Worm (Caenorhabditis elegans) whole organism, early embryonic: ENCODE data around the gene C35A11.2.

ENCODE experiments used
- B0310.2 ChIP-seq: sonication (generic microtip); optimal IDR thresholded peaks from 2 replicates; lab custom pipeline; 2016; ENCODE audit warnings: mild to moderate bottlenecking, missing genetic modification characterization, missing compliant biosample characterization
- F13C5.2 ChIP-seq: sonication (generic microtip); optimal IDR thresholded peaks from 2 replicates; lab custom pipeline; 2017; ENCODE audit warnings: mild to moderate bottlenecking, missing genetic modification characterization, inconsistent platforms, missing compliant biosample characterization
- aly-1 ChIP-seq: sonication (generic microtip); optimal IDR thresholded peaks from 2 replicates; lab custom pipeline; 2016; ENCODE audit warnings: missing genetic modification characterization, missing compliant biosample characterization
- ama-1 ChIP-seq: fragments of 150-350 bp; optimal IDR thresholded peaks from 2 replicates; lab custom pipeline; 2014
- ceh-13 ChIP-seq: fragments of 200-800 bp; sonication (Bioruptor generic); optimal IDR thresholded peaks from 2 replicates; lab custom pipeline; 2018; ENCODE audit warnings: mild to moderate bottlenecking, missing genetic modification characterization, missing compliant biosample characterization
- ceh-36 ChIP-seq: sonication (generic microtip); optimal IDR thresholded peaks from 2 replicates; lab custom pipeline; 2016; ENCODE audit warnings: missing genetic modification characterization, inconsistent platforms, missing compliant biosample characterization
- ets-7 ChIP-seq: sonication (generic microtip); optimal IDR thresholded peaks from 2 replicates; lab custom pipeline; 2016; ENCODE audit warnings: missing genotype, missing genetic modification characterization, missing compliant biosample characterization
- flt-1 ChIP-seq: fragments of 200-800 bp; sonication (Bioruptor generic); IDR thresholded peaks from 2 replicates; pipeline ENCODE4 v1.3.6; 2022; ENCODE audit warnings: missing genetic modification characterization, missing compliant biosample characterization
- hmbx-1 ChIP-seq: sonication (generic microtip); optimal IDR thresholded peaks from 2 replicates; lab custom pipeline; 2016; ENCODE audit warnings: mild to moderate bottlenecking, missing genetic modification characterization, missing compliant biosample characterization
- hmg-4 ChIP-seq: fragments of 200-800 bp; sonication (Bioruptor generic); optimal IDR thresholded peaks from 2 replicates; lab custom pipeline; 2018; ENCODE audit warnings: mild to moderate bottlenecking, missing genetic modification characterization, missing compliant biosample characterization
- hnd-1 ChIP-seq: sonication (generic microtip); optimal IDR thresholded peaks from 2 replicates; lab custom pipeline; 2016; ENCODE audit warnings: missing genetic modification characterization, missing compliant biosample characterization
- pes-1 ChIP-seq: fragments of 200-800 bp; sonication (Bioruptor generic); IDR thresholded peaks from 2 replicates; pipeline ENCODE4 v1.3.6; 2022; ENCODE audit warnings: missing genetic modification reagents, missing genetic modification characterization, missing compliant biosample characterization
- scrt-1 ChIP-seq: fragments of 200-800 bp; sonication (Bioruptor generic); IDR thresholded peaks from 2 replicates; pipeline ENCODE4 v1.3.6; 2022; ENCODE audit warnings: missing genetic modification characterization, missing compliant biosample characterization
- sea-1 ChIP-seq: fragments of 200-800 bp; sonication (Bioruptor generic); conservative IDR thresholded peaks from 2 replicates; pipeline ENCODE4 v1.3.6; 2022; ENCODE audit warnings: missing genetic modification characterization, missing compliant biosample characterization
- tbx-11 ChIP-seq: fragments of 200-800 bp; sonication (Bioruptor generic); IDR thresholded peaks from 2 replicates; pipeline ENCODE4 v1.3.6; 2022; ENCODE audit warnings: missing genetic modification characterization, missing compliant biosample characterization
- tbx-37 ChIP-seq: fragments of 200-800 bp; sonication (Bioruptor generic); conservative IDR thresholded peaks from 2 replicates; pipeline ENCODE4 v1.3.6; 2022; ENCODE audit warnings: missing genetic modification reagents, missing genetic modification characterization, missing compliant biosample characterization
- tra-4 ChIP-seq: sonication (generic microtip); optimal IDR thresholded peaks from 2 replicates; lab custom pipeline; 2017; ENCODE audit warnings: missing genetic modification characterization, missing compliant biosample characterization

Gene C35A11.2

ce11 chrV:5385914-5386493, at the start of gene C35A11.2:
Gene C35A11.2 (plus strand): TSS chrV:5386299.
- TF ChIP-seq F13C5.2 (tag; lab: Kevin White, UChicago) (no peak), aly-1 (no peak), pes-1 (no peak), ceh-13 (GFP tag; lab: Kevin White, UChicago) (no peak)

- TF ChIP-seq B0310.2 (tag; lab: Kevin White, UChicago) = no peak
- no peak for TF ChIP-seq ceh-36
- TF ChIP-seq hnd-1 (tag; lab: Kevin White, UChicago) = no peak
- no peak for TF ChIP-seq tbx-11 (GFP tag; lab: Robert Waterston, UW)
- TF ChIP-seq ama-1 = no peak
- no peak for TF ChIP-seq flt-1 (GFP tag; lab: Robert Waterston, UW)
- no peak for TF ChIP-seq sea-1 (GFP tag; lab: Robert Waterston, UW)
- no peak for TF ChIP-seq aly-1
- TF ChIP-seq tra-4 (tag; lab: Kevin White, UChicago) = no peak
- TF ChIP-seq F13C5.2 (tag; lab: Kevin White, UChicago) = no peak
Observed at ce11 chrV:5336884-5337283, 49.2 kb upstream of the C35A11.2 start, which contains the start of gene srg-29. Gene srg-29 (plus strand): TSS chrV:5337184.

- TF ChIP-seq ceh-36 = no peak
- no peak for TF ChIP-seq flt-1 (GFP tag; lab: Robert Waterston, UW)
- no peak for TF ChIP-seq sea-1 (GFP tag; lab: Robert Waterston, UW)
- TF ChIP-seq tbx-11 (GFP tag; lab: Robert Waterston, UW) = no peak
- no peak for TF ChIP-seq tra-4 (tag; lab: Kevin White, UChicago)
- no peak for TF ChIP-seq scrt-1 (GFP tag; lab: Robert Waterston, UW)
- TF ChIP-seq ets-7 (tag; lab: Kevin White, UChicago) = no peak
- TF ChIP-seq ceh-13 (GFP tag; lab: Kevin White, UChicago) = no peak
- no peak for TF ChIP-seq tbx-37 (GFP tag; lab: Robert Waterston, UW)
- no peak for TF ChIP-seq F13C5.2 (tag; lab: Kevin White, UChicago)
Observed at ce11 chrV:5339497-5339896, 46.6 kb upstream of the C35A11.2 start, which contains the start of gene srg-27. Gene srg-27 (plus strand): TSS chrV:5339797.

ce11 chrV:5345419-5345818, 40.7 kb upstream of the C35A11.2 start, which contains the start of gene srg-25:
Gene srg-25 (minus strand): TSS chrV:5345519.
- TF ChIP-seq ceh-13 (GFP tag; lab: Kevin White, UChicago) (no peak), pes-1 (no peak), tra-4 (tag; lab: Kevin White, UChicago) (no peak), hmbx-1 (tag; lab: Kevin White, UChicago) (no peak)

- no peak for TF ChIP-seq scrt-1 (GFP tag; lab: Robert Waterston, UW)
- no peak for TF ChIP-seq tra-4 (tag; lab: Kevin White, UChicago)
- TF ChIP-seq ceh-13 (GFP tag; lab: Kevin White, UChicago) = no peak
- no peak for TF ChIP-seq ceh-36
Observed at ce11 chrV:5349471-5349870, 36.6 kb upstream of the C35A11.2 start, which contains the start of gene T09D3.3. Gene T09D3.3 (minus strand): TSS chrV:5349571.

ce11 chrV:5351483-5351882, 34.6 kb upstream of the C35A11.2 start, which contains the start of gene srd-9:
Gene srd-9 (plus strand): TSS chrV:5351783.
- no peak for TF ChIP-seq hnd-1 (tag; lab: Kevin White, UChicago)
- no peak for TF ChIP-seq tra-4 (tag; lab: Kevin White, UChicago)
- no peak for TF ChIP-seq pes-1
- no peak for TF ChIP-seq tbx-11 (GFP tag; lab: Robert Waterston, UW)
- no peak for TF ChIP-seq flt-1 (GFP tag; lab: Robert Waterston, UW)
- no peak for TF ChIP-seq ama-1
- no peak for TF ChIP-seq B0310.2 (tag; lab: Kevin White, UChicago)
- TF ChIP-seq hmg-4 (GFP tag; lab: Kevin White, UChicago) = no peak
- no peak for TF ChIP-seq ets-7 (tag; lab: Kevin White, UChicago)

- TF ChIP-seq F13C5.2 (tag; lab: Kevin White, UChicago) = no peak
- no peak for TF ChIP-seq flt-1 (GFP tag; lab: Robert Waterston, UW)
- no peak for TF ChIP-seq ama-1
- TF ChIP-seq B0310.2 (tag; lab: Kevin White, UChicago) = no peak
- TF ChIP-seq ceh-13 (GFP tag; lab: Kevin White, UChicago) = no peak
- no peak for TF ChIP-seq tbx-11 (GFP tag; lab: Robert Waterston, UW)
- no peak for TF ChIP-seq pes-1
- TF ChIP-seq tra-4 (tag; lab: Kevin White, UChicago) = no peak
- no peak for TF ChIP-seq ceh-36
Observed at ce11 chrV:5358772-5359171, 27.3 kb upstream of the C35A11.2 start, which contains the start of gene nhr-216. Gene nhr-216 (minus strand): TSS chrV:5358872.

- TF ChIP-seq hmbx-1 (tag; lab: Kevin White, UChicago) (no peak), ceh-13 (GFP tag; lab: Kevin White, UChicago) (no peak), ceh-36 (no peak), F13C5.2 (tag; lab: Kevin White, UChicago) (no peak), tbx-37 (GFP tag; lab: Robert Waterston, UW) (no peak), aly-1 (no peak)
Observed at ce11 chrV:5362220-5362619, 23.9 kb upstream of the C35A11.2 start.

ce11 chrV:5364863-5365262, 21.2 kb upstream of the C35A11.2 start, which contains the start of gene T09D3.8:
Gene T09D3.8 (plus strand): TSS chrV:5365163.
- TF ChIP-seq sea-1 (GFP tag; lab: Robert Waterston, UW) (no peak), tra-4 (tag; lab: Kevin White, UChicago) (no peak), aly-1 (no peak), F13C5.2 (tag; lab: Kevin White, UChicago) (no peak), hnd-1 (tag; lab: Kevin White, UChicago) (no peak), ceh-36 (no peak), tbx-11 (GFP tag; lab: Robert Waterston, UW) (no peak)
